Fruit fly (Drosophila melanogaster): Measurements from ENCODE around the gene CycD.

CycD gene

DNA sequence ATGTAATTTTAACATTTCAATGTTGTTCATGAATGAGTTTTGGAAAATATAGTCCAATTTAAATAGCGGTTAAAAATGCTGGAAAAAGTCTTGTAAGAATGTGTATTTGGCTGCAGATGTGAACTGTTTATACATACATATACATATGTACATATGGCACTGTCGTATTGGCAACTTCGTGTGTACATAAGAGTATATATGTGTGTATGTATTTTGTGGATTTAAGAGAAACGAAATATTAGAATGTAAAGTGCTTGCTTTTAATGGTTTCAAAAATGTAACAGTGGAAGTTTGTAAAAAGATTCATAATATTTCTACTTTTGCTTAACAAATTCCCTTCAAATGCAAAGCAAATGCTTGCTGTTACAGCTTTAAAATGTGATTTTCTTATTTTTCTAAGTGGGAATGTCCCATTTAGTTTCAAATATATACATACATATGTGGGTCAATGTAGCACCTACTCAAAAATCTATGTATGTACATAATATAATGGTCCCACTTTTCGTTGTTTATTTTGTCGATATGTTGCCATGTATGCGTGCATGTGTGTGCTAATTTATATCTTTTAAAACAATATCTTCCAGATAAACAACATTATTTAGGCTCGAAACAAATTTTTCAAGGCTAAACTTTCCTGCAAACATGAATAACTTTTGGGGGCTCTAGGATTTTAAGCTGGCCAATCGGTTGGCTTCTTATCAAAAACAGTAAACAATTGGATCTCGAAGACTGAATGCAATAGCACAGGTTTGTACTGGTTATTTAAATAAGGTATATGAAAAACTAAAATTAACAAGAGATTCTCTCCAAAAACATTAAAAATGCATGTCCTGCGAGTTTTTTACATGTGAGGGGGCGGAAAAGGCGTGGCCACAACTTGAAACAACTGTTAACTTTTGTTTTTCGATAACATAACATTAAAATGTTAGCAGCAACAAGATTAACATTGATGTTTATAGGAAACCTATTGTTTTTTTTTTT is 38.4 kb downstream of the CycD start (continued):
- peak; percentile 43 for TF ChIP-seq ssp (GFP tag; IDR thresholded peaks at IDR 0.05)
- TF ChIP-seq pho (GFP tag; optimal IDR thresholded peaks at IDR 0.05) = peak; percentile 38
- TF ChIP-seq tio (GFP tag; optimal IDR thresholded peaks at IDR 0.05) = no peak
- TF ChIP-seq CG6654 (GFP tag; optimal IDR thresholded peaks at IDR 0.05) = no peak
- no peak for TF ChIP-seq CG31224 (GFP tag; IDR thresholded peaks at IDR 0.05)
- TF ChIP-seq CG7839 (tag; optimal IDR thresholded peaks at IDR 0.05) = no peak
- TF ChIP-seq CG5245 (GFP tag; optimal IDR thresholded peaks at IDR 0.05) = no peak
- TF ChIP-seq Ravus (GFP tag; IDR thresholded peaks at IDR 0.05) = no peak
- TF ChIP-seq exex (tag; optimal IDR thresholded peaks at IDR 0.05) = no peak
- no peak for TF ChIP-seq CG11560 (tag; IDR thresholded peaks at IDR 0.05)
- no peak for TF ChIP-seq CG10565 (GFP tag; optimal IDR thresholded peaks at IDR 0.05)
- TF ChIP-seq unpg (GFP tag; optimal IDR thresholded peaks at IDR 0.05) = no peak
- no peak for TF ChIP-seq Hr78 (GFP tag; optimal IDR thresholded peaks at IDR 0.05)
- TF ChIP-seq CG10959 (GFP tag; IDR thresholded peaks at IDR 0.05) = no peak
- no peak for TF ChIP-seq lov (optimal IDR thresholded peaks at IDR 0.05)
- no peak for TF ChIP-seq lov (GFP tag; IDR thresholded peaks at IDR 0.05)
- no peak for TF ChIP-seq CG6791 (GFP tag; IDR thresholded peaks at IDR 0.05; ENCODE audit: partially characterized antibody)
- TF ChIP-seq danr (GFP tag; IDR thresholded peaks at IDR 0.05) = no peak
- peak; percentile 84 for TF ChIP-seq B-H2 (GFP tag; optimal IDR thresholded peaks at IDR 0.05)
- peak; percentile 7 for TF ChIP-seq CG8290 (GFP tag; optimal IDR thresholded peaks at IDR 0.05)
- peak in 1 of 2 experiments; percentile 40 for TF ChIP-seq CG8290 (tag; optimal IDR thresholded peaks at IDR 0.05)
- no peak for TF ChIP-seq twi (tag; optimal IDR thresholded peaks at IDR 0.05)
- no peak for TF ChIP-seq CG17829 (tag; optimal IDR thresholded peaks at IDR 0.05)
- TF ChIP-seq fd102C (GFP tag; optimal IDR thresholded peaks at IDR 0.05) = no peak
- no peak for TF ChIP-seq al (GFP tag; IDR thresholded peaks at IDR 0.05)
- no peak for TF ChIP-seq CG8388 (GFP tag; optimal IDR thresholded peaks at IDR 0.05)
- TF ChIP-seq Mad (GFP tag; optimal IDR thresholded peaks at IDR 0.05) = peak; percentile 46
- TF ChIP-seq E2f2 (GFP tag; IDR thresholded peaks at IDR 0.05) = peak; percentile 43; the same call in 1 of the 2 replicates
- no peak for TF ChIP-seq Antp (GFP tag; optimal IDR thresholded peaks at IDR 0.05)
- no peak for TF ChIP-seq ken (GFP tag; IDR thresholded peaks at IDR 0.05)
- no peak for TF ChIP-seq HLH54F (GFP tag; optimal IDR thresholded peaks at IDR 0.05)
- TF ChIP-seq Rfx (GFP tag; IDR thresholded peaks at IDR 0.05) = peak; percentile 65; the same call in 1 of the 2 replicates
- TF ChIP-seq D19A (tag; optimal IDR thresholded peaks at IDR 0.05) = no peak
- TF ChIP-seq CG13624 (GFP tag; optimal IDR thresholded peaks at IDR 0.05) = peak; percentile 47
- TF ChIP-seq CG32772 (GFP tag; IDR thresholded peaks at IDR 0.05) = no peak
- peak; percentile 16; the same call in 1 of the 2 replicates for TF ChIP-seq CG32767 (GFP tag; IDR thresholded peaks at IDR 0.05)
- TF ChIP-seq pfk (GFP tag; optimal IDR thresholded peaks at IDR 0.05) = peak; percentile 82
- TF ChIP-seq pnt (GFP tag; optimal IDR thresholded peaks at IDR 0.05) = no peak
- TF ChIP-seq Elba2 (GFP tag; optimal IDR thresholded peaks at IDR 0.05) = peak; percentile 74
- TF ChIP-seq Side (GFP tag; optimal IDR thresholded peaks at IDR 0.05) = peak; percentile 31
- no peak for TF ChIP-seq CG8281 (tag; optimal IDR thresholded peaks at IDR 0.05)
- no peak for TF ChIP-seq emc (GFP tag; optimal IDR thresholded peaks at IDR 0.05)
- TF ChIP-seq CG14710 (tag; optimal IDR thresholded peaks at IDR 0.05) = peak; percentile 28
- no peak for TF ChIP-seq MTF-1 (GFP tag; optimal IDR thresholded peaks at IDR 0.05; ENCODE audit: borderline replicate concordance)
- TF ChIP-seq Nf-YC (tag; optimal IDR thresholded peaks at IDR 0.05) = no peak
- TF ChIP-seq CG4820 (GFP tag; optimal IDR thresholded peaks at IDR 0.05) = no peak
- TF ChIP-seq trem (tag; optimal IDR thresholded peaks at IDR 0.05) = no peak
- no peak for TF ChIP-seq HmgD (GFP tag; optimal IDR thresholded peaks at IDR 0.05)
- TF ChIP-seq ci (GFP tag; IDR thresholded peaks at IDR 0.05) = no peak
- no peak for TF ChIP-seq ap (GFP tag; IDR thresholded peaks at IDR 0.05)

All from whole organism, embryonic.